Worm (Caenorhabditis elegans): ENCODE results near the gene T04C12.7.

DNA sequence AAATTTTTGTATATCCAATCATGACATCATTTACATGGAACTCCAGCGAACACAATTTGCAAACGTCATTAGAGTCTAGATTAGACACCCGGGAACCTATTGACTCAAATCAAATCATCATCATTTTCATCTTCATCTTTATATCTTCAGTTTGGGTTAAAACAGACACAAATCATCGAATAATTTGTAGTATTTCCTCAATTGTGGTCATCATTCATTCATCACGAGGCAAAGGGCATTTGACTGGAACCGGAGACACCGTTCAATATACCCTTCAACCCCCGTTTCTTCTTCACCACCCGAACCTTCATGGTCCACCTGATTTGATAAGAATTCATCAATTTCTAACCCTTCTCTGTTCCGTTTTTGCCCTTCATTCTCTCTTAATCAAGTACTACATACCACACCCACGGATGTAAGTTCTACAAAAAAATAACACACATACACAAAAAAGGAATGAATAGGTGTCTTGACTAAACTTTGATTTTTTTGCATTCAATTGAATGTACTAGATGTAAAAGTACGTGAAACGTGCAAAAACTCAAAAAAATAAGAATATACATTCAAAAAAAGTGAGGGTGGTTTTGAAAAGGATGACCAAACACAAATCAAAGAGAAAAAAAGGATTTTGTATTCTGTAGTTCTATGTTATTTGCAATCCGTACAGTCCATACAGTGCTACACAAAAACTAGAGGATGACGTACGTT is 36.9 kb upstream of the T04C12.7 start:
- no peak for TF ChIP-seq egl-27 (tag; optimal IDR thresholded peaks at IDR 0.05)
- TF ChIP-seq nhr-237 (tag; optimal IDR thresholded peaks at IDR 0.05) = no peak
- no peak for TF ChIP-seq ama-1 (optimal IDR thresholded peaks at IDR 0.05)
- no peak for TF ChIP-seq aly-2 (tag; optimal IDR thresholded peaks at IDR 0.05)
- TF ChIP-seq egl-5 (tag; optimal IDR thresholded peaks at IDR 0.05) = no peak
- TF ChIP-seq nhr-12 (tag; optimal IDR thresholded peaks at IDR 0.05) = no peak
- TF ChIP-seq ceh-82 (tag; optimal IDR thresholded peaks at IDR 0.05) = no peak
- no peak for TF ChIP-seq mdl-1 (tag; optimal IDR thresholded peaks at IDR 0.05)
- TF ChIP-seq nhr-28 (tag; optimal IDR thresholded peaks at IDR 0.05) = no peak
- no peak for TF ChIP-seq fos-1 (tag; optimal IDR thresholded peaks at IDR 0.05)

All from whole organism, L3 larva.